Fruit fly (Drosophila melanogaster) whole organism, wandering third instar larva: Measurements from ENCODE around the gene Cad86C.

Experiments used
- Abd-B ChIP-seq: fragments of >200 bp; optimal IDR thresholded peaks from 2 replicates; lab custom pipeline; 2017; ENCODE audit warnings: missing biosample characterization, missing genetic modification characterization
- CrebA ChIP-seq: fragments of 200-800 bp; sonication (Bioruptor generic); optimal IDR thresholded peaks from 2 replicates; lab custom pipeline; 2016; ENCODE audit warnings: missing biosample characterization, mild to moderate bottlenecking, missing genetic modification characterization, borderline replicate concordance
- Dif ChIP-seq: fragments of 200-275, 200-300 bp; sonication (Bioruptor generic); optimal IDR thresholded peaks from 2 replicates; lab custom pipeline; 2018; ENCODE audit warnings: missing biosample characterization, missing genetic modification characterization; ENCODE audit not compliant: partially characterized antibody
- HLH106 ChIP-seq: fragments of 200-800 bp; optimal IDR thresholded peaks from 3 replicates; lab custom pipeline; 2019; ENCODE audit warnings: missing biosample characterization, mild to moderate bottlenecking, missing genetic modification characterization, moderate library complexity
- Hnf4 ChIP-seq: fragments of 200-800 bp; sonication (Bioruptor generic); optimal IDR thresholded peaks from 2 replicates; lab custom pipeline; 2016; ENCODE audit warnings: missing biosample characterization, mild to moderate bottlenecking, missing genetic modification characterization
- Hr83 ChIP-seq: fragments of 200-300 bp; sonication (Bioruptor generic); optimal IDR thresholded peaks from 2 replicates; lab custom pipeline; 2016; ENCODE audit warnings: missing biosample characterization, mild to moderate bottlenecking, missing genetic modification characterization, moderate library complexity; ENCODE audit not compliant: poor library complexity, severe bottlenecking
- Jra ChIP-seq: sonication (Bioruptor generic); optimal IDR thresholded peaks from 2 replicates; lab custom pipeline; 2016; ENCODE audit warnings: missing biosample characterization, missing genetic modification characterization
- Mio ChIP-seq: sonication (Bioruptor generic); optimal IDR thresholded peaks from 2 replicates; lab custom pipeline; 2016; ENCODE audit warnings: missing biosample characterization, missing genetic modification characterization
- Myc ChIP-seq: fragments of >200 bp; optimal IDR thresholded peaks from 2 replicates; lab custom pipeline; 2017
- OdsH ChIP-seq: fragments of 200-800 bp; sonication (Bioruptor generic); optimal IDR thresholded peaks from 2 replicates; lab custom pipeline; 2016; ENCODE audit warnings: missing biosample characterization, mild to moderate bottlenecking, missing genetic modification characterization
- Rel ChIP-seq, 2 experiments: fragments of 200-800 bp; sonication (Bioruptor generic) in 1 of 2; optimal IDR thresholded peaks; 2 replicates in 1 of 2; 3 replicates in 1 of 2; lab custom pipeline; 2016 to 2019; ENCODE audit warnings: mild to moderate bottlenecking in 2 of 2, missing biosample characterization in 2 of 2, missing genetic modification characterization in 2 of 2, moderate library complexity in 1 of 2
- Sp1 ChIP-seq: fragments of 200-800 bp; sonication (Bioruptor generic); optimal IDR thresholded peaks from 3 replicates; lab custom pipeline; 2019; ENCODE audit warnings: missing biosample characterization, mild to moderate bottlenecking, missing genetic modification characterization, moderate library complexity
- Vsx2 ChIP-seq: fragments of 200-300, 225-300 bp; sonication (Bioruptor generic); optimal IDR thresholded peaks from 2 replicates; lab custom pipeline; 2018; ENCODE audit warnings: missing biosample characterization, missing genetic modification characterization; ENCODE audit not compliant: partially characterized antibody
- brk ChIP-seq: fragments of 200-800 bp; sonication (Bioruptor generic); optimal IDR thresholded peaks from 2 replicates; lab custom pipeline; 2016; ENCODE audit warnings: missing biosample characterization, mild to moderate bottlenecking, missing genetic modification characterization
- dl ChIP-seq, 2 experiments: fragments of 175-275, 200-275 bp in 1 of 2; fragments of 200-275 bp in 1 of 2; sonication (Bioruptor generic); optimal IDR thresholded peaks; lab custom pipeline; 2018; ENCODE audit warnings: mild to moderate bottlenecking in 2 of 2, missing biosample characterization in 2 of 2, missing genetic modification characterization in 2 of 2, moderate library complexity in 2 of 2; ENCODE audit not compliant: partially characterized antibody in 2 of 2, insufficient read depth in 1 of 2
- dmrt93B ChIP-seq: fragments of 200-800 bp; sonication (Bioruptor generic); optimal IDR thresholded peaks from 2 replicates; lab custom pipeline; 2018; ENCODE audit warnings: missing biosample characterization, mild to moderate bottlenecking, missing genetic modification characterization
- dsf ChIP-seq: sonication (Bioruptor generic); optimal IDR thresholded peaks from 2 replicates; lab custom pipeline; 2016; ENCODE audit warnings: missing biosample characterization, missing genetic modification characterization, borderline replicate concordance
- ey ChIP-seq: fragments of 200-800 bp; sonication (Bioruptor generic); optimal IDR thresholded peaks from 2 replicates; lab custom pipeline; 2016; ENCODE audit warnings: missing biosample characterization, missing genetic modification characterization
- foxo ChIP-seq, 2 experiments: fragments of 200-800 bp; sonication (Bioruptor generic); optimal IDR thresholded peaks; 2 replicates in 1 of 2; 3 replicates in 1 of 2; lab custom pipeline; 2016 to 2017; ENCODE audit warnings: missing biosample characterization in 2 of 2, missing genetic modification characterization in 2 of 2
- fru ChIP-seq: fragments of 200-800 bp; sonication (Bioruptor generic); optimal IDR thresholded peaks from 3 replicates; lab custom pipeline; 2016; ENCODE audit warnings: missing biosample characterization, mild to moderate bottlenecking, missing genetic modification characterization
- h ChIP-seq: fragments of 200-800 bp; sonication (Bioruptor generic); optimal IDR thresholded peaks from 3 replicates; lab custom pipeline; 2016; ENCODE audit warnings: missing biosample characterization, mild to moderate bottlenecking, missing genetic modification characterization
- lola ChIP-seq: fragments of >200 bp; optimal IDR thresholded peaks from 2 replicates; lab custom pipeline; 2017; ENCODE audit warnings: missing biosample characterization, missing genetic modification characterization
- pan ChIP-seq: fragments of >200 bp; optimal IDR thresholded peaks from 2 replicates; lab custom pipeline; 2017
- rgr ChIP-seq: fragments of 200-800 bp; sonication (Bioruptor generic); optimal IDR thresholded peaks from 3 replicates; lab custom pipeline; 2016; ENCODE audit warnings: missing biosample characterization, mild to moderate bottlenecking, missing genetic modification characterization
- sage ChIP-seq: fragments of 200-800 bp; sonication (Bioruptor generic); optimal IDR thresholded peaks from 2 replicates; lab custom pipeline; 2016; ENCODE audit warnings: missing biosample characterization, mild to moderate bottlenecking, missing genetic modification characterization
- tai ChIP-seq: sonication (Bioruptor generic); optimal IDR thresholded peaks from 2 replicates; lab custom pipeline; 2016; ENCODE audit warnings: missing biosample characterization, missing genetic modification characterization
- usp ChIP-seq: fragments of >200 bp; optimal IDR thresholded peaks from 2 replicates; lab custom pipeline; 2017; ENCODE audit warnings: missing biosample characterization, missing genetic modification characterization
- woc ChIP-seq: sonication (Bioruptor generic); optimal IDR thresholded peaks from 2 replicates; lab custom pipeline; 2016; ENCODE audit warnings: missing biosample characterization, mild to moderate bottlenecking, missing genetic modification characterization

The Cad86C gene

DNA sequence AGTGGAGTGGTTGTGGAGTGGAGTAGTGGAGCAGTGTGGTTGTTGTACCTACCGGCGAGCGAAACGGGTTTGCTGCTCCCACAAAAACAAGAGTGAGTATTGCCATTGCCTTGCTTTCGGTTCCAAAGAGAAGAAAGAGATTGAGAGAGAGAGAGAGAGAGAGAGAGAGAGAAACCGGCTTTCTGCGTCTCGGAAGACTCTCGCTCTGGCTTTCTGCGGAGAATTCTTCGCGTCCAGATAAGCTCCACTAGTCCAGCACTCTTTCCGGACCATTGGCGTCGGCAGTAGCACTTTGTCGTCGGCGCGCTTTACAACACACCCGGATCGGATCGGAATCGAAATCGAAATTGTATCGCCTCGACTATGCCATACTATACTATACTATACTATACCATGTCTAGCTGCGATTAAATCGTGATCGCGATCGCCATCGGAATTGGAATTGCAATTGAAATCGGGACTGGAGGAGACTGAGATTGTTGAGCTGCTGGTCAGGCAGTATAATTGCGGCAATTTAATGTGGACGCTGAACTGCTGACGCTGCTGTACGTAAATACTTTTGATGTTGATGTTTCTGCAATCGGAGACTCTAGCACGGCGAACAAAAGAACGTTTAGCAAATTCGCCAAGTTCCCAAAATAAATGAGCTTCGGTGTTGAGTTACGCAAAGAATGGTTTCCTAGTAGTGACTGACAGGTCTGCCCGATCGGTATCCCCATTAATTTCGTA lies at the start of gene Cad86C:
Cad86C (plus strand) TSS at position 284 of the 729 bp plus-strand sequence.
- TF ChIP-seq Mio (GFP tag; lab: Kevin White, UChicago) (no peak), tai (no peak), sage (GFP tag; lab: Kevin White, UChicago) (peak; percentile 11), brk (GFP tag; lab: Kevin White, UChicago) (peak; percentile 28), lola (GFP tag; lab: Kevin White, UChicago) (no peak), fru (no peak), Rel (GFP tag; optimal IDR thresholded peaks at IDR 0.05; lab: Kevin White, UChicago) (peak; percentile 67), Rel (tag; optimal IDR thresholded peaks at IDR 0.05; lab: Kevin White, UChicago) (no peak), Abd-B (no peak), rgr (GFP tag; lab: Kevin White, UChicago) (peak; percentile 6), Jra (GFP tag; lab: Kevin White, UChicago) (no peak), Hr83 (GFP tag; lab: Kevin White, UChicago) (peak; percentile 25), Vsx2 (GFP tag; lab: Kevin White, UChicago) (peak; percentile 93), Dif (GFP tag; lab: Kevin White, UChicago) (peak; percentile 93), CrebA (GFP tag; lab: Kevin White, UChicago) (peak; percentile 4), dl (GFP tag; optimal IDR thresholded peaks at IDR 0.05; lab: Kevin White, UChicago; ENCODE audit: insufficient read depth in 1 of 2, partially characterized antibody in 2 of 2) (peak; percentile 77 to 93), h (GFP tag; lab: Kevin White, UChicago) (peak; percentile 33), Sp1 (GFP tag; lab: Kevin White, UChicago) (no peak), OdsH (GFP tag; lab: Kevin White, UChicago) (no peak)
- TF ChIP-seq, all 38 proteins: peak for 10

DNA sequence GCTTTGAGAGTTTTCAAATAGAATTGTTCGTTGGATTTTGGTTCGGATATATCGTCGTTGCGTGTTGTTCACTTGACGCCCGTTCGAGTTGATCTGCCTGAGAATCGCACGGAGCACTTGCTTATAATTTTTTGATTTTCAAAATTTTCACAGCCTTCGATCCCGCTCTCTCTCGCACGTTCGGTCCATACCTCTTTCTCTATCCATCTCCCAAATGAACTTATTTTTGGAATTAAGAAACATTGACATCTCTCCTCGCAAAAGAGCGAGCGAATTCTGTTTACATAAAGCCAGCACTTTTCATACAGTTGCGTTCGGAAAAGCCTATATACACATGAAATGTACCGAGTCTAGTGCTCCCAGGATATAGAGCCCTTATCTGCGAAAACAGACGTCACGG lies 49.6 kb upstream of the Cad86C start, which contains the start of the genes CG45076, CG45078 and fau:
CG45076 (minus strand) TSS at position 101 of the 400 bp plus-strand sequence.
CG45078 (minus strand) TSS at position 101 of the 400 bp plus-strand sequence.
fau (minus strand) TSS at position 101 of the 400 bp plus-strand sequence.
- TF ChIP-seq usp (GFP tag; lab: Kevin White, UChicago): no peak
- TF ChIP-seq dmrt93B (GFP tag; lab: Kevin White, UChicago): no peak
- no peak for TF ChIP-seq HLH106 (tag; lab: Kevin White, UChicago)
- TF ChIP-seq Mio (GFP tag; lab: Kevin White, UChicago): no peak
- TF ChIP-seq woc (GFP tag; lab: Kevin White, UChicago): no peak
- no peak for TF ChIP-seq Vsx2 (GFP tag; lab: Kevin White, UChicago)
- no peak for TF ChIP-seq Hr83 (GFP tag; lab: Kevin White, UChicago)

DNA sequence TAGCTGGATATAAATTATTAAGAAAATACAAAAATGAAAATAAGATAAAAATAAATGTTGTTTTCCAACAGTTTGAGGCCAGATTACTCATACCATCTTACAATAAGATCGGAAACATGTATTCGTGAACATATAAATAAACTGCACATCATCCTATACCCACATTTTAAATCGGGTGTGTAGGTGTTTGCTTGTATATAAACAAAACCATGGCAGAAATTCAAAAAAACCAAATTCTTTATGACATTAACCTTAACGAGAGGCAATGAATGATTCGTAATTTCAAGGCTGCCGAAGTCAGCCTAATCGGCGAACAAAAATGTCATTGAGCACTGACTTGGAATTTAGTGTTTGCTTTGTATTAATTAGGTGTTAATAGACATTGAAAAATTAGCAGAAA lies 48.7 kb upstream of the Cad86C start:
- TF ChIP-seq woc (GFP tag; lab: Kevin White, UChicago): no peak
- no peak for TF ChIP-seq ey (GFP tag; lab: Kevin White, UChicago)
- TF ChIP-seq brk (GFP tag; lab: Kevin White, UChicago): no peak
- no peak for TF ChIP-seq Dif (GFP tag; lab: Kevin White, UChicago)
- no peak for TF ChIP-seq Jra (GFP tag; lab: Kevin White, UChicago)
- TF ChIP-seq fru: no peak
- no peak for TF ChIP-seq tai
- TF ChIP-seq Mio (GFP tag; lab: Kevin White, UChicago): no peak
- no peak for TF ChIP-seq Hnf4 (GFP tag; lab: Kevin White, UChicago)
- no peak for TF ChIP-seq dmrt93B (GFP tag; lab: Kevin White, UChicago)
- TF ChIP-seq Vsx2 (GFP tag; lab: Kevin White, UChicago): no peak
- no peak for TF ChIP-seq Myc (lab: Kevin White, UChicago)
- no peak for TF ChIP-seq dl (GFP tag; optimal IDR thresholded peaks at IDR 0.05; lab: Kevin White, UChicago; ENCODE audit: insufficient read depth in 1 of 2, partially characterized antibody in 2 of 2)
- no peak for TF ChIP-seq Abd-B

DNA sequence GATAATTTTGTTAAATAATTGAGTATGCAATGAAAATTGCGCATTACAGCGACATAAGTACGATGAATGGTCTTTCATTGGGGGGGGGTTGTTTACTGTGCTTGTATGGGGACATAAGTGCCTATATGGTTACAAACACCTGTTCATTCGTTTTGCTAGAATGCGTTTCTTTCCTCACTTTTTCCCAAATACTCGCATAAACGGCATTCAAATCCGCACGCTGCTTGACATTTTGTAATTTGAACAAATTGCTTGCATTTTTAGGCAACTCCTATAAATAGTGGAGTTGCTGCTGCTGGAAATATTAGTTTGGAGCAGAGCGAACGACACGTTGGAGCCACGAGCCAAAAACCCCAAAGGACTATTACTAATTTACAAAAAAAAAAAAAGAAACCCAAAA lies 47.6 kb upstream of the Cad86C start, which contains the start of gene Desi:
Desi (plus strand) TSS at position 301 of the 400 bp plus-strand sequence.
- TF ChIP-seq fru: no peak
- TF ChIP-seq brk (GFP tag; lab: Kevin White, UChicago): no peak
- no peak for TF ChIP-seq woc (GFP tag; lab: Kevin White, UChicago)
- no peak for TF ChIP-seq dsf (GFP tag; lab: Kevin White, UChicago)
- TF ChIP-seq Sp1 (GFP tag; lab: Kevin White, UChicago): no peak
- TF ChIP-seq Vsx2 (GFP tag; lab: Kevin White, UChicago): no peak
- TF ChIP-seq pan (lab: Kevin White, UChicago): no peak
- TF ChIP-seq Jra (GFP tag; lab: Kevin White, UChicago): no peak
- no peak for TF ChIP-seq dl (GFP tag; optimal IDR thresholded peaks at IDR 0.05; lab: Kevin White, UChicago; ENCODE audit: insufficient read depth in 1 of 2, partially characterized antibody in 2 of 2)
- no peak for TF ChIP-seq OdsH (GFP tag; lab: Kevin White, UChicago)
- no peak for TF ChIP-seq foxo (GFP tag; optimal IDR thresholded peaks at IDR 0.05; lab: Kevin White, UChicago)
- no peak for TF ChIP-seq Myc (lab: Kevin White, UChicago)
